Worm (Caenorhabditis elegans) whole organism, dauer: ENCODE results near the gene fndc-1.

Experiments used
- unc-62 ChIP-seq: sonication (generic microtip); optimal IDR thresholded peaks from 2 replicates; lab custom pipeline; 2017; ENCODE audit warnings: missing biosample characterization, missing genetic modification reagents, missing genetic modification characterization

The fndc-1 gene

ce11 chrII:11200234-11200755 is 36.8 kb downstream of the fndc-1 start:
- no peak for TF ChIP-seq unc-62 (GFP tag; lab: Kevin White, UChicago)

DNA sequence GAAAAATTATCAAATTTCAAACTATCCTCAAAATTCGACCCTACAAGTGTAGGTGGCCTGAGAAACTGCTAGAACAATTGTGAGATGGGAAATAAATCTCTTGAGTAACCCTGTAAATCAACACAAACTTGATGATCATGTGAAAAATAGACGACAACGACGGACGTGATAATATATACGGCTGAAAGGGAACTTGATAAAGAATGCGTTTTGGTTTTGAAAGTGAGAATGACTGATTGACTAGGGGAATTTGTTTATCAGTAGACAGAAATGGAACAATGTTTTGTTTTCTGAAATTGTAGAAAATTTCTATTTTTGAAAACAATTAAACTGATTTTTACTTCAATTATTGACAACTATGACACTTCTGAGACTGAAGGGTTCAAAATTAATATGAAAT is 43.6 kb downstream of the fndc-1 start:
- TF ChIP-seq unc-62 (GFP tag; lab: Kevin White, UChicago), result no peak

DNA sequence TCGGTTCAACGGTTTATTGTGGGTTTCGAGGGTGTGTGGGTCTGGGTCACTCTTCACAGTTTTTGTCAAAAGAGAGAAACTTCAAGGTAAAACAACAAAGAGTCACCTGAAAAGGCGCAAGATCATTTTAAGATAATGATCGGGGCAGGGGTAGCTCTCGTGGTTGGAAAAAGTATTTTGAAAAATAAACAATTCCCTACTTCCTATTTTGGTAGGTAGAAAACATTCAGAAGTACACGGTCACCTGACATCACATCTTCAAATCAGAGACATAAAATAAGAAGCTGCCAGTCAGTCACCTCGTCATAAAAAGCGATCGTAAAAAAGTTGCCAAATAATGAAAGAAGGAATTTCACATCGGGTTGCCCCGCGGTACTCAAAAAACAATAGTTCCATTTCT is 44.6 kb downstream of the fndc-1 start:
- TF ChIP-seq unc-62 (GFP tag; lab: Kevin White, UChicago), result no peak

- no peak for TF ChIP-seq unc-62 (GFP tag; lab: Kevin White, UChicago)
These were observed 49.1 kb downstream of the fndc-1 start, which contains the start of gene F37H8.5 for ce11 chrII:11188026-11188425. TSS of gene F37H8.5 (plus strand) at chrII:11188206.
